Fruit fly (Drosophila melanogaster): Measurements from ENCODE around the gene CG42570.

DNA sequence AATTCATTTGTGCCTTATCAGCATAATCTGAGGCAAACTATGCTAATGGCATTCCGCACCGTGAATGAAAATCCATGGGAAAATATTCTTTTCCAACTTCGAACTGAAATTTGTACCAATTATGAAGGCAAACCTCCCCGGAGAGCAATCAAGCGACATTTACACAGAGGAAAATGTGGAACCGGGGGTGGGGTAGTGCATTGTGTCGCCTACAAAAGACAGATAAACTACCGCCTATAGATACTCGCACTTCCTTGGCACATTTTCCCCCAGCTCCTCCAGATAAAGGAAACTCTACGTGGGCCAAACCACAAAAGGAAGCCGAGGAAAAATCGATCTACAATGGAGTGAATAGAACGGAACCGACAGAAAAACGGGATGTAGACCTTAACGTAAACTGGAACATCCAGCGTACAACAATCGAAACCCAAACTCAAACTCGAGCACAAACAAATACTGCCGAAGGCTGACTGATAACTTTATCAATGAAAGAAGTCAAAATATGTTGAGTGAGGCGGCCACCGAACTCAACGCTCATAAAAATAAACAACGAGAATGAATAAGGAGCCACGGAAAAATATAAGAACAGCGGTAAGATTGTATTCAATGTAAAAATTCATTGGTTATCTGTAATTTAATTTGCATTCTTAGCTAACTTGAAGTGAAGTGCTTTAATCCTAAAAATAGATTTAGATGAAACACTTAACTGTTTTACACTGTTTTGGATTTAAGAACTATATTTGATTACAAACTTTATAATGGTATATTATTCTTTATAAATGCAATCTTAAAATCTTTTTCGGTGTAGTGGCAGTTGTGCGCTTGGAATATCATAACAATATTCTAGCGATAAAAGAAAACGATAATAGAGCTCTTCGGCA is 26.7 kb upstream of the CG42570 start:
- TF ChIP-seq h (optimal IDR thresholded peaks at IDR 0.05) (no peak), Myc (optimal IDR thresholded peaks at IDR 0.05) (no peak), insv (optimal IDR thresholded peaks at IDR 0.05) (no peak), psq (optimal IDR thresholded peaks at IDR 0.05) (no peak)

Data from Kc167 (cell line).